Fruit fly (Drosophila melanogaster): ENCODE measurements around the gene HP1D3csd.

Gene HP1D3csd

DNA sequence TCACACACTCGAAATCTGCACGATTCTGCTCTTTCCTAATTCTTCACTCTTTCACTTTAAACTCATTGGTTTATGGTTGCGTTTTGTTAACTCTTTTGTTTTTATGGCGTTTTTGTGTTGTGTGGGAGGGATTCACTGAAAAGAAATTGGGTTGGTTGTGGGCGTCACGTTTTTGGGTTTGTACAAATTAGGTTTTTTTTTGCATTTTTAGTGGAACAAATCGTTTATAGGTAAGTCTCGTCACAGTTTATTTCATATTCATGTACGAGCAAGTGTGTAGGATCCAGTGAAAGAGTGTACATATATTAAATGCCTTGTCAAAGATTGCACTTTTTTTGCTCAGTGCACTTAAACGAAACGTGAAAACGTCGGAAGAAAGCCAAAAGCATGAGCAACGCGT lies 25.3 kb upstream of the HP1D3csd start (continued):
- TF ChIP-seq CG7786 (GFP tag; optimal IDR thresholded peaks at IDR 0.05) (peak; percentile 33), phol (tag; optimal IDR thresholded peaks at IDR 0.05) (peak; percentile 26), crol (GFP tag; IDR thresholded peaks at IDR 0.05) (no peak), Rfx (GFP tag; IDR thresholded peaks at IDR 0.05) (no peak), jing (GFP tag; optimal IDR thresholded peaks at IDR 0.05) (no peak), CG17568 (GFP tag; optimal IDR thresholded peaks at IDR 0.05) (no peak), Gsc (GFP tag; IDR thresholded peaks at IDR 0.05) (no peak), CG12155 (GFP tag; optimal IDR thresholded peaks at IDR 0.05) (peak; percentile 14), E2f1 (GFP tag; IDR thresholded peaks at IDR 0.05) (no peak), lov (optimal IDR thresholded peaks at IDR 0.05) (no peak), lov (GFP tag; IDR thresholded peaks at IDR 0.05) (no peak), CG11247 (GFP tag; IDR thresholded peaks at IDR 0.05) (no peak), crc (GFP tag; optimal IDR thresholded peaks at IDR 0.05) (peak; percentile 15), CG8478 (optimal IDR thresholded peaks at IDR 0.05) (no peak), da (GFP tag; optimal IDR thresholded peaks at IDR 0.05) (no peak), CG2678 (tag; optimal IDR thresholded peaks at IDR 0.05) (peak; percentile 41), otp (GFP tag; IDR thresholded peaks at IDR 0.05) (no peak), Dip3 (GFP tag; optimal IDR thresholded peaks at IDR 0.05) (peak; percentile 3), lilli (GFP tag; optimal IDR thresholded peaks at IDR 0.05) (peak; percentile 19), CG12219 (GFP tag; optimal IDR thresholded peaks at IDR 0.05) (no peak), pum (GFP tag; optimal IDR thresholded peaks at IDR 0.05) (peak; percentile 15), NFAT (GFP tag; IDR thresholded peaks at IDR 0.05) (no peak), HHEX (GFP tag; optimal IDR thresholded peaks at IDR 0.05) (peak; percentile 23), mam (GFP tag; optimal IDR thresholded peaks at IDR 0.05) (peak; percentile 27), CG1529 (GFP tag; optimal IDR thresholded peaks at IDR 0.05) (no peak), CG5180 (GFP tag; optimal IDR thresholded peaks at IDR 0.05) (peak; percentile 13), dpn (GFP tag; optimal IDR thresholded peaks at IDR 0.05) (peak in 1 of 2 experiments; percentile 21), lab (GFP tag; optimal IDR thresholded peaks at IDR 0.05) (peak; percentile 30), CG10147 (GFP tag; optimal IDR thresholded peaks at IDR 0.05) (no peak), Pdp1 (GFP tag; optimal IDR thresholded peaks at IDR 0.05) (peak in 1 of 2 experiments; percentile 5), CG5245 (GFP tag; optimal IDR thresholded peaks at IDR 0.05) (no peak), MESR4 (GFP tag; optimal IDR thresholded peaks at IDR 0.05) (no peak), Camta (GFP tag; optimal IDR thresholded peaks at IDR 0.05) (peak; percentile 34), bsh (GFP tag; optimal IDR thresholded peaks at IDR 0.05) (peak in 1 of 2 experiments; percentile 25), corto (GFP tag; optimal IDR thresholded peaks at IDR 0.05) (no peak), chif (GFP tag; optimal IDR thresholded peaks at IDR 0.05) (peak; percentile 30 to 37), sens (GFP tag) (peak; percentile 75), Med (GFP tag) (peak; percentile 8), toy (GFP tag; IDR thresholded peaks at IDR 0.05) (no peak), Doc2 (GFP tag; IDR thresholded peaks at IDR 0.05) (no peak), CG11504 (tag; optimal IDR thresholded peaks at IDR 0.05) (peak; percentile 60), inv (GFP tag; IDR thresholded peaks at IDR 0.05; ENCODE audit: partially characterized antibody) (no peak), ttk (GFP tag; IDR thresholded peaks at IDR 0.05) (0 out of 2 replicates have a peak, but pooled peaks have one; percentile 30), CG10462 (GFP tag; optimal IDR thresholded peaks at IDR 0.05) (no peak), CG30403 (GFP tag; optimal IDR thresholded peaks at IDR 0.05) (peak; percentile 57), CG6854 (GFP tag; optimal IDR thresholded peaks at IDR 0.05) (peak; percentile 0), prd (optimal IDR thresholded peaks at IDR 0.05) (no peak), prd (GFP tag; IDR thresholded peaks at IDR 0.05) (peak; percentile 43; the same call in 1 of the 3 replicates), slbo (GFP tag; IDR thresholded peaks at IDR 0.05) (no peak), Ada2b (GFP tag; IDR thresholded peaks at IDR 0.05) (0 out of 2 replicates have a peak, but pooled peaks have one; percentile 15), wdn (GFP tag; IDR thresholded peaks at IDR 0.05) (no peak), E2f2 (GFP tag; IDR thresholded peaks at IDR 0.05) (no peak), CG1602 (GFP tag; optimal IDR thresholded peaks at IDR 0.05) (no peak)
